Worm (Caenorhabditis elegans): ENCODE results near the gene C27D6.12.
"Not testable (repeated sequence)": the region's sequence is repeated elsewhere in the genome, so short reads cannot be mapped to it uniquely, and the experiment has no call there.

The C27D6.12 gene

ce11 chrII:5158774-5159173 is 19.0 kb downstream of the C27D6.12 start, which contains the start of gene F58A6.9:
Gene F58A6.9, minus strand, starts transcription at chrII:5158874.
- not testable (repeated sequence) for TF ChIP-seq Y95B8A.8 (GFP tag; IDR thresholded peaks at IDR 0.05); let-607 (tag; optimal IDR thresholded peaks at IDR 0.05); snpc-1.3 (tag; optimal IDR thresholded peaks at IDR 0.05; ENCODE audit: insufficient read depth)

- TF ChIP-seq athp-1 (tag; optimal IDR thresholded peaks at IDR 0.05) (no peak), mel-28 (tag; optimal IDR thresholded peaks at IDR 0.05; ENCODE audit: borderline replicate concordance) (no peak), F55B11.4 (tag; optimal IDR thresholded peaks at IDR 0.05; ENCODE audit: borderline replicate concordance, insufficient read depth) (no peak), hmg-20 (GFP tag; IDR thresholded peaks at IDR 0.05) (no peak), ceh-79 (tag; optimal IDR thresholded peaks at IDR 0.05) (no peak), aptf-2 (GFP tag; conservative IDR thresholded peaks at IDR 0.05) (no peak), aptf-3 (GFP tag; IDR thresholded peaks at IDR 0.05) (no peak), sdz-38 (tag; optimal IDR thresholded peaks at IDR 0.05) (no peak), egl-44 (GFP tag; IDR thresholded peaks at IDR 0.05) (no peak), B0019.2 (GFP tag; conservative IDR thresholded peaks at IDR 0.05) (no peak), pbrm-1 (GFP tag; IDR thresholded peaks at IDR 0.05) (no peak), rcor-1 (GFP tag; IDR thresholded peaks at IDR 0.05) (no peak), lin-26 (GFP tag; IDR thresholded peaks at IDR 0.05) (no peak), nfya-1 (tag; optimal IDR thresholded peaks at IDR 0.05; ENCODE audit: borderline replicate concordance, insufficient read depth) (no peak), dpff-1 (tag; optimal IDR thresholded peaks at IDR 0.05) (no peak), mxl-1 (tag; optimal IDR thresholded peaks at IDR 0.05) (no peak), B0336.3 (GFP tag; IDR thresholded peaks at IDR 0.05) (no peak), ztf-6 (GFP tag; IDR thresholded peaks at IDR 0.05) (no peak), hsf-1 (GFP tag; IDR thresholded peaks at IDR 0.05) (no peak), T07F8.4 (tag; optimal IDR thresholded peaks at IDR 0.05) (no peak)
These were observed 20.3 kb downstream of the C27D6.12 start, which contains the start of gene srb-13 for ce11 chrII:5157525-5157924. Gene srb-13, minus strand, starts transcription at chrII:5157625.

ce11 chrII:5156983-5157382 is 20.8 kb downstream of the C27D6.12 start, which contains the start of gene msp-45:
Gene msp-45, minus strand, starts transcription at chrII:5157083.
- TF ChIP-seq let-607 (tag; optimal IDR thresholded peaks at IDR 0.05) (no peak), nhr-179 (tag; optimal IDR thresholded peaks at IDR 0.05) (no peak), F22D6.2 (tag; optimal IDR thresholded peaks at IDR 0.05) (no peak), madf-6 (GFP tag; IDR thresholded peaks at IDR 0.05) (no peak), repo-1 (tag; optimal IDR thresholded peaks at IDR 0.05) (no peak), efl-1 (GFP tag; optimal IDR thresholded peaks at IDR 0.05) (no peak), fkh-3 (tag; optimal IDR thresholded peaks at IDR 0.05) (no peak), bed-2 (GFP tag; IDR thresholded peaks at IDR 0.05) (no peak)

ce11 chrII:5154540-5154939 is 23.3 kb downstream of the C27D6.12 start, which contains the start of gene srb-12:
Gene srb-12, minus strand, starts transcription at chrII:5154640.
- no peak for TF ChIP-seq Y53F4B.3 (GFP tag; IDR thresholded peaks at IDR 0.05)
- no peak for TF ChIP-seq repo-1 (tag; optimal IDR thresholded peaks at IDR 0.05)
- TF ChIP-seq pbrm-1 (GFP tag; IDR thresholded peaks at IDR 0.05) = no peak
- no peak for TF ChIP-seq ztf-25 (GFP tag; IDR thresholded peaks at IDR 0.05)

- TF ChIP-seq mcd-1 (GFP tag; IDR thresholded peaks at IDR 0.05) (no peak), sea-2 (GFP tag; IDR thresholded peaks at IDR 0.05) (no peak), hlh-12 (tag; optimal IDR thresholded peaks at IDR 0.05) (no peak), ccch-3 (GFP tag; optimal IDR thresholded peaks at IDR 0.05) (no peak), lin-40 (tag; optimal IDR thresholded peaks at IDR 0.05) (no peak), ceh-100 (GFP tag; IDR thresholded peaks at IDR 0.05) (no peak), nhr-27 (tag; optimal IDR thresholded peaks at IDR 0.05) (no peak), madf-6 (GFP tag; IDR thresholded peaks at IDR 0.05) (no peak), ceh-40 (GFP tag; IDR thresholded peaks at IDR 0.05) (no peak), ceh-27 (GFP tag; optimal IDR thresholded peaks at IDR 0.05) (no peak), akir-1 (GFP tag; optimal IDR thresholded peaks at IDR 0.05) (no peak)
These were observed 27.0 kb downstream of the C27D6.12 start, which contains the start of gene srb-16 for ce11 chrII:5150829-5151228. Gene srb-16, minus strand, starts transcription at chrII:5150929.

Measured in whole organism, young adult.